Fruit fly (Drosophila melanogaster) Kc167 (cell line): Measurements from ENCODE around the gene CG11975.

Experiments used
- Sin3A ChIP-seq: fragments of >200 bp; optimal IDR thresholded peaks from 2 replicates; lab custom pipeline; 2018; ENCODE audit warnings: missing external identifiers
- h ChIP-seq: fragments of >200 bp; optimal IDR thresholded peaks from 3 replicates; lab custom pipeline; 2018; ENCODE audit warnings: missing external identifiers
- insv ChIP-seq: fragments of >200 bp; optimal IDR thresholded peaks from 3 replicates; lab custom pipeline; 2018; ENCODE audit warnings: missing external identifiers
- psq ChIP-seq: fragments of >200 bp; optimal IDR thresholded peaks from 2 replicates; lab custom pipeline; 2017; ENCODE audit warnings: missing external identifiers
- ttk ChIP-seq: sonication (Bioruptor generic); optimal IDR thresholded peaks from 2 replicates; lab custom pipeline; 2017; ENCODE audit warnings: missing external identifiers

DNA sequence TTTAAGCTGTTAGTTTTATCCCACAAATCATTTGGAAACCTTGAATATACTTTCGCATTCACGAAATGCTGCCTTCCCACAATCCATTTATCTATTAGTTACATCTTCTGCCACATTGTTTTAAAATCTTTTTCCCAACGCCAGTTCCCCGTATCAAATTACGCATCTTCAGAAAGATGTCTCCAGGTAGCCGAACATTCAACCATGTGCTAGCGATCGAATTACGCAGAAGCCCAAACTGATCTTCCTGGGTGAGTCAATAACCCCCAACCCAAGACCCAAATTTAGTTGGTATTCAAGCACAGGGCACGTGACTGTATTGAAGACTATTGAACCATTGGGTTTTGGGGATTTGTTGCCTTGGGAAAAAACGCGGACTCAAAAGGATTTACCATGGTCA is 30.9 kb downstream of the CG11975 start:
- no peak for TF ChIP-seq Sin3A (lab: Kevin White, UChicago)
- no peak for TF ChIP-seq psq (lab: Kevin White, UChicago)
- TF ChIP-seq insv = no peak
- TF ChIP-seq h (lab: Kevin White, UChicago) = no peak
- no peak for TF ChIP-seq ttk
